Worm (Caenorhabditis elegans): ENCODE measurements around the gene F08H9.2.

The F08H9.2 gene

ce11 chrV:14504120-14504519, 43.7 kb downstream of the F08H9.2 start:
- TF ChIP-seq nhr-6 (tag; optimal IDR thresholded peaks at IDR 0.05), result peak; percentile 23
- no peak for TF ChIP-seq daf-8 (GFP tag; IDR thresholded peaks at IDR 0.05)
- no peak for TF ChIP-seq daf-16 (GFP tag; optimal IDR thresholded peaks at IDR 0.05)
- TF ChIP-seq daf-16 (tag; optimal IDR thresholded peaks at IDR 0.05), result peak; percentile 60
- TF ChIP-seq dmd-8 (GFP tag; IDR thresholded peaks at IDR 0.05), result no peak
- TF ChIP-seq aha-1 (tag), result peak; percentile 87

DNA sequence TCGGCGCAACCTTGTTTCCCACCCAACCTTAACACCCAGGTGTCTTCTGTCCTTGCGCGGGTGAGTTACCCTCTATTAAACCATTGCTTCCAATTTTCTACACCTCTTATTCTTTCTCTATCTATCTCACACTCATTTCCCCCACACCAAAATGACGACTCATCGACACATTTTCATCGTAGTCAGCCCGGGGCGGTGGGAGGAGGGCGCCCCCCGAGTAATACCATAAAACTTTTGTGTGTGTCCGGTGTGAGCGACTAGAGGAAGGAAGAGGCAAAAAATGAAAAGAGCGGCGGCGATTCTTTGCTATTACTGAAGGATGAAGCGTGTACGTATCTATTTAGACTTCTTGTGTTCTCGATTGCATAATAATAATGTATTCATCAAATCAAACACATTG, 44.3 kb downstream of the F08H9.2 start:
- TF ChIP-seq dmd-6 (GFP tag; IDR thresholded peaks at IDR 0.05) (peak; percentile 27; the same call in 1 of the 2 replicates), mep-1 (tag; optimal IDR thresholded peaks at IDR 0.05) (peak; percentile 23), mxl-3 (GFP tag; optimal IDR thresholded peaks at IDR 0.05) (peak; percentile 30), nhr-11 (tag; optimal IDR thresholded peaks at IDR 0.05) (no peak), nhr-28 (tag; optimal IDR thresholded peaks at IDR 0.05) (peak; percentile 14), hlh-11 (tag; optimal IDR thresholded peaks at IDR 0.05) (peak; percentile 6)

DNA sequence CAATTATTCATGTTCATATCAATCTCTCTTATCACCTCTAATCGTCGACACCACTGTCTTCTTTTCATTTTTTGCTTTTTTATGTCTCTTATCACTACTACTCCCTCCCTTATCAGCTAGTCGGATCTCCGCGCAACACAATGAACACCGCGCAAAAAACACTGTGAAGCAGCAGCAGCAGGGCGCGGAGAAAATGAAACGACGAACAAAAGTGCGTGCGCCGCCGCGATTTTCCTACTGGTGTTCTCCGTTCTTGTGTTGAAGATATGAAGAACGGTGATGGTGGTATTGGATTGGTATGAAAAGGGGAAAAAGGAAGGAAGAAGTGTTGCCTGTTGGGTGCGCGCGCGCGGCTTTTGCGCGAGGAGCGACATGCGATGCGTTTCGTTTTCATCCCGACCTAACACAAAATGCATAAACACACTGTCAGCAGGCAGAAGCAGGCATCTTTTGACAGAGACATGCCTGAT, 45.3 kb downstream of the F08H9.2 start:
- no peak for TF ChIP-seq lin-29 (GFP tag; IDR thresholded peaks at IDR 0.05)
- TF ChIP-seq F10B5.3 (tag; optimal IDR thresholded peaks at IDR 0.05), result no peak
- TF ChIP-seq sdz-12 (GFP tag; optimal IDR thresholded peaks at IDR 0.05), result no peak
- TF ChIP-seq lin-1 (GFP tag; IDR thresholded peaks at IDR 0.05), result peak; percentile 28; the same call in 1 of the 2 replicates
- TF ChIP-seq duxl-1 (tag; optimal IDR thresholded peaks at IDR 0.05; ENCODE audit: poor library complexity), result no peak
- peak; percentile 86 for TF ChIP-seq hlh-11 (tag; optimal IDR thresholded peaks at IDR 0.05)
- TF ChIP-seq pha-4 (GFP tag; IDR thresholded peaks at IDR 0.05), result no peak
- no peak for TF ChIP-seq pha-4 (tag; optimal IDR thresholded peaks at IDR 0.05)
- TF ChIP-seq madf-9 (GFP tag; conservative IDR thresholded peaks at IDR 0.05), result no peak
- peak; percentile 62 for TF ChIP-seq cey-2 (tag; optimal IDR thresholded peaks at IDR 0.05; ENCODE audit: borderline replicate concordance, insufficient read depth)
- TF ChIP-seq ceh-32 (tag; optimal IDR thresholded peaks at IDR 0.05; ENCODE audit: poor library complexity), result no peak
- peak; percentile 84 for TF ChIP-seq nhr-28 (tag; optimal IDR thresholded peaks at IDR 0.05)
- no peak for TF ChIP-seq attf-4 (tag; optimal IDR thresholded peaks at IDR 0.05)
- no peak for TF ChIP-seq daf-16 (GFP tag; optimal IDR thresholded peaks at IDR 0.05)
- no peak for TF ChIP-seq daf-16 (tag; optimal IDR thresholded peaks at IDR 0.05)
- no peak for TF ChIP-seq lin-39 (tag; optimal IDR thresholded peaks at IDR 0.05)
- TF ChIP-seq hlh-30 (tag; optimal IDR thresholded peaks at IDR 0.05; ENCODE audit: insufficient read depth), result peak; percentile 76
- no peak for TF ChIP-seq nhr-237 (tag; optimal IDR thresholded peaks at IDR 0.05)
- no peak for TF ChIP-seq aly-2 (tag; optimal IDR thresholded peaks at IDR 0.05)
- TF ChIP-seq nhr-48 (tag; optimal IDR thresholded peaks at IDR 0.05), result peak; percentile 78
- peak; percentile 81 for TF ChIP-seq aha-1 (tag)
- TF ChIP-seq dve-1 (tag; optimal IDR thresholded peaks at IDR 0.05; ENCODE audit: insufficient read depth), result peak; percentile 65
- no peak for TF ChIP-seq T20F7.1 (GFP tag; optimal IDR thresholded peaks at IDR 0.05)
- no peak for TF ChIP-seq mdt-29 (GFP tag; IDR thresholded peaks at IDR 0.05)
- TF ChIP-seq tra-1 (GFP tag; IDR thresholded peaks at IDR 0.05), result peak; percentile 72; the same call in 1 of the 2 replicates
- no peak for TF ChIP-seq lin-38 (GFP tag; IDR thresholded peaks at IDR 0.05)
- TF ChIP-seq set-16 (GFP tag; IDR thresholded peaks at IDR 0.05), result peak; percentile 20; the same call in 1 of the 2 replicates
- peak; percentile 77 for TF ChIP-seq pqm-1 (tag; optimal IDR thresholded peaks at IDR 0.05)
- TF ChIP-seq F49E8.2 (tag; optimal IDR thresholded peaks at IDR 0.05; ENCODE audit: borderline replicate concordance), result no peak
- TF ChIP-seq dmd-6 (GFP tag; IDR thresholded peaks at IDR 0.05), result peak; percentile 75
- TF ChIP-seq nhr-25 (tag; optimal IDR thresholded peaks at IDR 0.05; ENCODE audit: borderline replicate concordance, insufficient read depth), result peak; percentile 4
- no peak for TF ChIP-seq ztf-11 (tag; optimal IDR thresholded peaks at IDR 0.05)
- TF ChIP-seq mxl-3 (GFP tag; optimal IDR thresholded peaks at IDR 0.05), result peak; percentile 92
- no peak for TF ChIP-seq nhr-42 (GFP tag; IDR thresholded peaks at IDR 0.05)
- no peak for TF ChIP-seq ceh-62 (tag; optimal IDR thresholded peaks at IDR 0.05)
- peak in 1 of 2 experiments; percentile 66 for TF ChIP-seq unc-62 (GFP tag; optimal IDR thresholded peaks at IDR 0.05 in 1 of 2)
- TF ChIP-seq unc-62 (tag; optimal IDR thresholded peaks at IDR 0.05), result no peak
- TF ChIP-seq rbr-2 (tag; optimal IDR thresholded peaks at IDR 0.05), result peak; percentile 26
- TF ChIP-seq spr-1 (tag; optimal IDR thresholded peaks at IDR 0.05), result peak; percentile 69
- no peak for TF ChIP-seq hif-1 (tag; optimal IDR thresholded peaks at IDR 0.05)
- TF ChIP-seq zag-1 (tag; optimal IDR thresholded peaks at IDR 0.05), result no peak
- TF ChIP-seq mep-1 (tag; optimal IDR thresholded peaks at IDR 0.05), result peak; percentile 2
